Fruit fly (Drosophila melanogaster) whole organism, embryonic: Measurements from ENCODE around the gene Sec15.

Source experiments
- Abd-B ChIP-seq: fragments of 200-800 bp; sonication (Bioruptor generic); optimal IDR thresholded peaks from 2 replicates; lab custom pipeline; 2018; ENCODE audit warnings: missing biosample characterization, mild to moderate bottlenecking, missing genetic modification characterization, moderate library complexity
- Antp ChIP-seq: fragments of 200-800 bp; sonication (Bioruptor generic); optimal IDR thresholded peaks from 3 replicates; lab custom pipeline; 2016; ENCODE audit warnings: missing biosample characterization, missing genetic modification characterization
- Atf6 ChIP-seq: fragments of 200-800 bp; sonication (Bioruptor generic); IDR thresholded peaks from 2 replicates; pipeline ENCODE4 v1.3.6; 2022; ENCODE audit warnings: missing biosample characterization, missing genetic modification characterization
- Awh ChIP-seq: fragments of 200-800 bp; sonication (Bioruptor generic); IDR thresholded peaks from 2 replicates; pipeline ENCODE4, ENCODE4 v1.3.6; 2022; ENCODE audit warnings: missing biosample characterization, missing genetic modification characterization
- BEAF-32 ChIP-seq: fragments of 200-800 bp; sonication (Bioruptor generic); optimal IDR thresholded peaks from 3 replicates; lab custom pipeline; 2017; ENCODE audit warnings: missing biosample characterization, missing genetic modification characterization, mild to moderate bottlenecking, moderate library complexity, missing genetic modification reagents
- Bgb ChIP-seq: fragments of 200-800 bp; sonication (Bioruptor generic); IDR thresholded peaks from 2 replicates; pipeline ENCODE4 v1.3.6; 2022; ENCODE audit warnings: missing biosample characterization, missing genetic modification characterization; ENCODE audit not compliant: partially characterized antibody
- CG12071 ChIP-seq: fragments of 200-800 bp; sonication (Bioruptor generic); optimal IDR thresholded peaks from 3 replicates; lab custom pipeline; 2018; ENCODE audit warnings: missing biosample characterization, mild to moderate bottlenecking, missing genetic modification characterization
- CG12659 ChIP-seq: fragments of 200-800 bp; sonication (Bioruptor generic); optimal IDR thresholded peaks from 3 replicates; lab custom pipeline; 2017; ENCODE audit warnings: mild to moderate bottlenecking, missing biosample characterization, missing genetic modification reagents, missing genetic modification characterization
- CG1603 ChIP-seq: fragments of 200-800 bp; sonication (Bioruptor generic); optimal IDR thresholded peaks from 2 replicates; lab custom pipeline; 2019; ENCODE audit warnings: missing biosample characterization, mild to moderate bottlenecking, missing genetic modification characterization, moderate library complexity
- CG16779 ChIP-seq: fragments of 200-800 bp; sonication (Bioruptor generic); IDR thresholded peaks from 2 replicates; pipeline ENCODE4 v1.3.6; 2022; ENCODE audit warnings: missing biosample characterization, missing genetic modification characterization
- CG16815 ChIP-seq: fragments of 200-800 bp; sonication (Bioruptor generic); optimal IDR thresholded peaks from 3 replicates; lab custom pipeline; 2017; ENCODE audit warnings: missing biosample characterization, mild to moderate bottlenecking, missing genetic modification characterization
- CG17186 ChIP-seq: fragments of 200-800 bp; sonication (Bioruptor generic); optimal IDR thresholded peaks from 3 replicates; lab custom pipeline; 2017; ENCODE audit warnings: missing biosample characterization, missing genetic modification reagents, missing genetic modification characterization
- CG17829 ChIP-seq: fragments of 200-800 bp; optimal IDR thresholded peaks from 2 replicates; lab custom pipeline; 2019; ENCODE audit warnings: missing biosample characterization, mild to moderate bottlenecking, missing genetic modification characterization, moderate library complexity
- CG2116 ChIP-seq: fragments of 200-800 bp; sonication (Bioruptor generic); optimal IDR thresholded peaks from 3 replicates; lab custom pipeline; 2018; ENCODE audit warnings: missing biosample characterization, mild to moderate bottlenecking, missing genetic modification characterization
- CG2712 ChIP-seq: fragments of 200-800 bp; optimal IDR thresholded peaks from 3 replicates; lab custom pipeline; 2019; ENCODE audit warnings: missing biosample characterization, mild to moderate bottlenecking, missing genetic modification characterization, moderate library complexity
- CG31365 ChIP-seq: fragments of 200-800 bp; sonication (Bioruptor generic); optimal IDR thresholded peaks from 2 replicates; lab custom pipeline; 2018; ENCODE audit warnings: missing biosample characterization, mild to moderate bottlenecking, missing genetic modification characterization
- CG3847 ChIP-seq: fragments of 200-800 bp; sonication (Bioruptor generic); IDR thresholded peaks from 2 replicates; pipeline ENCODE4 v1.3.6; 2022; ENCODE audit warnings: missing biosample characterization, missing genetic modification characterization
- CG4424 ChIP-seq: fragments of 200-800 bp; sonication (Bioruptor generic); optimal IDR thresholded peaks from 3 replicates; lab custom pipeline; 2016; ENCODE audit warnings: missing biosample characterization, missing genetic modification characterization
- CG9609 ChIP-seq: fragments of 200-800 bp; sonication (Bioruptor generic); optimal IDR thresholded peaks from 3 replicates; lab custom pipeline; 2016; ENCODE audit warnings: missing biosample characterization, missing genetic modification characterization
- Dad ChIP-seq: fragments of 200-800 bp; sonication (Bioruptor generic); optimal IDR thresholded peaks from 3 replicates; lab custom pipeline; 2016; ENCODE audit warnings: missing biosample characterization, missing genetic modification characterization
- Dek ChIP-seq: fragments of 200-800 bp; sonication (Bioruptor generic); optimal IDR thresholded peaks from 3 replicates; lab custom pipeline; 2019; ENCODE audit warnings: missing biosample characterization, mild to moderate bottlenecking, missing genetic modification characterization, moderate library complexity
- Dip3 ChIP-seq: fragments of 200-800 bp; sonication (Bioruptor generic); optimal IDR thresholded peaks from 3 replicates; lab custom pipeline; 2016; ENCODE audit warnings: missing biosample characterization, missing genetic modification characterization
- E2f1 ChIP-seq: fragments of 200-800 bp; sonication (Bioruptor generic); IDR thresholded peaks from 2 replicates; pipeline ENCODE4 v1.3.6; 2022; ENCODE audit warnings: missing biosample characterization, missing genetic modification characterization
- Elba2 ChIP-seq: fragments of 200-800 bp; sonication (Bioruptor generic); optimal IDR thresholded peaks from 3 replicates; lab custom pipeline; 2016; ENCODE audit warnings: missing biosample characterization, missing genetic modification characterization
- HHEX ChIP-seq: fragments of 200-800 bp; sonication (Bioruptor generic); optimal IDR thresholded peaks from 3 replicates; lab custom pipeline; 2017; ENCODE audit warnings: missing biosample characterization, mild to moderate bottlenecking, missing genetic modification characterization, missing genetic modification reagents
- Hmr ChIP-seq: fragments of 200-800 bp; sonication (Bioruptor generic); optimal IDR thresholded peaks from 3 replicates; lab custom pipeline; 2017; ENCODE audit warnings: mild to moderate bottlenecking, missing biosample characterization, missing genetic modification reagents, missing genetic modification characterization
- Hr39 ChIP-seq: fragments of >200 bp; optimal IDR thresholded peaks from 2 replicates; lab custom pipeline; 2017
- MBD-R2 ChIP-seq: fragments of 200-800 bp; sonication (Bioruptor generic); IDR thresholded peaks from 2 replicates; pipeline ENCODE4 v1.3.6; 2022; ENCODE audit warnings: missing biosample characterization, missing genetic modification characterization
- Nf-YB ChIP-seq: fragments of 200-800 bp; sonication (Bioruptor generic); optimal IDR thresholded peaks from 3 replicates; lab custom pipeline; 2019; ENCODE audit warnings: missing biosample characterization, mild to moderate bottlenecking, missing genetic modification characterization, moderate library complexity
- Poxn ChIP-seq: fragments of 200-800 bp; sonication (Bioruptor generic); IDR thresholded peaks from 2 replicates; pipeline ENCODE4 v1.3.6; 2022; ENCODE audit warnings: missing biosample characterization, missing genetic modification characterization
- Ravus ChIP-seq: fragments of 200-800 bp; sonication (Bioruptor generic); IDR thresholded peaks from 2 replicates; pipeline ENCODE4 v1.3.6; 2022; ENCODE audit warnings: missing biosample characterization, missing genetic modification characterization
- Sin3A ChIP-seq: fragments of >200 bp; optimal IDR thresholded peaks from 2 replicates; lab custom pipeline; 2018
- YL-1 ChIP-seq: fragments of 200-800 bp; sonication (Bioruptor generic); optimal IDR thresholded peaks from 3 replicates; lab custom pipeline; 2017; ENCODE audit warnings: missing biosample characterization, mild to moderate bottlenecking, missing genetic modification characterization
- amos ChIP-seq: fragments of 200-800 bp; sonication (Bioruptor generic); IDR thresholded peaks from 2 replicates; pipeline ENCODE4 v1.3.6; 2022; ENCODE audit warnings: missing biosample characterization, missing genetic modification characterization; ENCODE audit not compliant: partially characterized antibody
- chinmo ChIP-seq: fragments of 200-800 bp; sonication (Bioruptor generic); IDR thresholded peaks from 4 replicates; pipeline ENCODE4 v1.3.6; 2022; ENCODE audit warnings: missing biosample characterization, missing genetic modification characterization; ENCODE audit not compliant: partially characterized antibody
- corto ChIP-seq: fragments of 200-800 bp; sonication (Bioruptor generic); optimal IDR thresholded peaks from 2 replicates; lab custom pipeline; 2016; ENCODE audit warnings: missing biosample characterization, mild to moderate bottlenecking, missing genetic modification characterization, moderate library complexity
- croc ChIP-seq: fragments of 200-800 bp; sonication (Bioruptor generic); conservative IDR thresholded peaks from 3 replicates; pipeline ENCODE4 v1.3.6; 2022; ENCODE audit warnings: missing biosample characterization, missing genetic modification characterization
- cwo ChIP-seq: fragments of 200-800 bp; sonication (Bioruptor generic); optimal IDR thresholded peaks from 3 replicates; lab custom pipeline; 2017; ENCODE audit warnings: missing biosample characterization, missing genetic modification characterization, mild to moderate bottlenecking, moderate library complexity, missing genetic modification reagents
- en ChIP-seq: fragments of 200-800 bp; sonication (Bioruptor generic); optimal IDR thresholded peaks from 2 replicates; lab custom pipeline; 2016; ENCODE audit warnings: missing biosample characterization, missing genetic modification characterization
- fru ChIP-seq: fragments of >200 bp; optimal IDR thresholded peaks from 2 replicates; lab custom pipeline; 2017
- fu2 ChIP-seq: fragments of 200-800 bp; sonication (Bioruptor generic); optimal IDR thresholded peaks from 2 replicates; lab custom pipeline; 2016; ENCODE audit warnings: missing biosample characterization, missing genetic modification characterization
- gem ChIP-seq: fragments of 200-800 bp; sonication (Bioruptor generic); optimal IDR thresholded peaks from 2 replicates; lab custom pipeline; 2019; ENCODE audit warnings: missing biosample characterization, mild to moderate bottlenecking, missing genetic modification characterization, moderate library complexity
- grn ChIP-seq: fragments of 200-800 bp; sonication (Bioruptor generic); optimal IDR thresholded peaks from 3 replicates; lab custom pipeline; 2017; ENCODE audit warnings: missing biosample characterization, missing genetic modification characterization
- hb ChIP-seq: fragments of 200-800 bp; sonication (Bioruptor generic); IDR thresholded peaks from 3 replicates; pipeline ENCODE4 v1.3.6; 2022; ENCODE audit warnings: missing biosample characterization, missing genetic modification characterization; ENCODE audit not compliant: partially characterized antibody
- otp ChIP-seq: fragments of 200-800 bp; sonication (Bioruptor generic); IDR thresholded peaks from 3 replicates; pipeline ENCODE4, ENCODE4 v1.3.6; 2022; ENCODE audit warnings: missing biosample characterization, missing genetic modification characterization
- p53 ChIP-seq: fragments of 200-800 bp; sonication (Bioruptor generic); optimal IDR thresholded peaks from 2 replicates; lab custom pipeline; 2016; ENCODE audit warnings: missing biosample characterization, missing genetic modification characterization
- row ChIP-seq: fragments of 200-800 bp; sonication (Bioruptor generic); IDR thresholded peaks from 3 replicates; pipeline ENCODE4 v1.3.6; 2022; ENCODE audit warnings: missing biosample characterization, missing genetic modification characterization
- sr ChIP-seq: fragments of 200-800 bp; sonication (Bioruptor generic); IDR thresholded peaks from 3 replicates; pipeline ENCODE4 v1.3.6; 2022; ENCODE audit warnings: missing biosample characterization, missing genetic modification characterization
- tgo ChIP-seq: fragments of 200-800 bp; sonication (Bioruptor generic); IDR thresholded peaks from 3 replicates; pipeline ENCODE4 v1.3.6; 2022; ENCODE audit warnings: missing biosample characterization, missing genetic modification characterization
- zen ChIP-seq: fragments of 200-800 bp; sonication (Bioruptor generic); optimal IDR thresholded peaks from 3 replicates; lab custom pipeline; 2018; ENCODE audit warnings: missing biosample characterization, mild to moderate bottlenecking, missing genetic modification characterization, moderate library complexity

Gene Sec15

dm6 chr3R:21073707-21074106, 34.1 kb downstream of the Sec15 start, which contains the start of gene dmrt93B:
TSS of gene dmrt93B (plus strand) at chr3R:21074007.
- TF ChIP-seq Nf-YB (GFP tag; lab: Kevin White, UChicago) (peak; percentile 7), CG31365 (no peak), Hr39 (no peak)

DNA sequence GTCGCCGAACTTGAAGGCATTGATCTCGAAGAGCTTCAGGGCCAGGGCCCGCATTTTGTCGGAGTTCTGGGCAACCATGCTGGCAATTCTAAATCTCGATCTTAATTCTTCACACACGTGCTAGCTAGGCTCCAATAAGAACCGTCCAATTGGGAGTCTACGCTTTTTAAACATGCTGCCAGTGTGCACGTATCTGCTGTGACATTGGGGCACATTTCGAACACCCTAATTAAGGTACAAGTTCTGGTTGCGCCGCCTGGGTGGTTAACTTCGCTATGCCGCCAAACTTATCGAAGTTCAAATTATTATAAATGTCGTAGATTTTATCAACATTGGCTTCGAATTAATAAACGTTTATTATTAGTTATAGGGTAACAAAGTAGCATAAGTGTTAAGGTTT, 34.6 kb downstream of the Sec15 start, which contains the start of gene r-l:
TSS of gene r-l (minus strand) at position 179 of the 400 bp plus-strand sequence.
- no peak for TF ChIP-seq Dad (GFP tag; lab: Kevin White, UChicago)
- TF ChIP-seq tgo (GFP tag; lab: Robert Waterston, UW) = no peak
- TF ChIP-seq corto (GFP tag; lab: Kevin White, UChicago) = no peak
- no peak for TF ChIP-seq gem (tag; lab: Kevin White, UChicago)
- TF ChIP-seq hb (GFP tag; lab: Robert Waterston, UW) = no peak
- TF ChIP-seq en (GFP tag; lab: Kevin White, UChicago) = no peak
- peak; percentile 15 for TF ChIP-seq Dip3
- TF ChIP-seq Dek (tag; lab: Kevin White, UChicago) = peak; percentile 49
- peak; percentile 83 for TF ChIP-seq CG1603
- peak; percentile 39 for TF ChIP-seq CG2712
- peak; percentile 61 for TF ChIP-seq Sin3A (lab: Kevin White, UChicago)
- peak; percentile 59 for TF ChIP-seq YL-1
- peak; percentile 84 for TF ChIP-seq MBD-R2
- no peak for TF ChIP-seq fru (lab: Kevin White, UChicago)
- TF ChIP-seq CG16779 (GFP tag; lab: Robert Waterston, UW) = no peak
- peak; percentile 37 for TF ChIP-seq CG17829
- peak; percentile 55; the same call in 1 of the 2 replicates for TF ChIP-seq amos (GFP tag; lab: Robert Waterston, UW)
- no peak for TF ChIP-seq E2f1 (GFP tag; lab: Robert Waterston, UW)
- TF ChIP-seq CG16815 (GFP tag; lab: Kevin White, UChicago) = no peak
- peak; percentile 46 for TF ChIP-seq Hmr (GFP tag; lab: Kevin White, UChicago)
- no peak for TF ChIP-seq HHEX (GFP tag; lab: Kevin White, UChicago)
- TF ChIP-seq CG12659 = peak; percentile 56
- TF ChIP-seq Poxn (GFP tag; lab: Robert Waterston, UW) = no peak
- no peak for TF ChIP-seq sr (GFP tag; lab: Robert Waterston, UW)
- no peak for TF ChIP-seq Antp (GFP tag; lab: Kevin White, UChicago)
- TF ChIP-seq cwo (GFP tag; lab: Kevin White, UChicago) = peak; percentile 40
- peak; percentile 95 for TF ChIP-seq CG17186 (GFP tag; lab: Kevin White, UChicago)
- peak; percentile 44 for TF ChIP-seq p53
- no peak for TF ChIP-seq Atf6 (GFP tag; lab: Robert Waterston, UW)
- peak; percentile 73 for TF ChIP-seq CG2116 (GFP tag; lab: Kevin White, UChicago)
- TF ChIP-seq row (GFP tag; lab: Robert Waterston, UW) = peak; percentile 31; the same call in 1 of the 3 replicates
- no peak for TF ChIP-seq Awh (GFP tag; lab: Robert Waterston, UW)
- TF ChIP-seq otp (GFP tag; lab: Robert Waterston, UW) = peak; percentile 26; the same call in 1 of the 3 replicates
- TF ChIP-seq croc (GFP tag; lab: Robert Waterston, UW) = no peak
- peak; percentile 54 for TF ChIP-seq BEAF-32 (GFP tag; lab: Kevin White, UChicago)
- TF ChIP-seq Nf-YB (GFP tag; lab: Kevin White, UChicago) = peak; percentile 20
- TF ChIP-seq CG9609 (GFP tag; lab: Kevin White, UChicago) = no peak
- TF ChIP-seq grn (GFP tag; lab: Kevin White, UChicago) = peak; percentile 43
- TF ChIP-seq Bgb (GFP tag; lab: Robert Waterston, UW) = peak; percentile 40; the same call in 1 of the 2 replicates
- peak; percentile 76 for TF ChIP-seq zen (tag; lab: Kevin White, UChicago)
- no peak for TF ChIP-seq fu2 (GFP tag; lab: Kevin White, UChicago)
- TF ChIP-seq CG3847 = peak; percentile 64
- TF ChIP-seq CG4424 (GFP tag; lab: Kevin White, UChicago) = no peak
- 0 out of 4 replicates have a peak, but pooled peaks have one; percentile 65 for TF ChIP-seq chinmo (GFP tag; lab: Robert Waterston, UW)
- no peak for TF ChIP-seq CG12071 (GFP tag; lab: Kevin White, UChicago)
- peak; percentile 39 for TF ChIP-seq Abd-B (GFP tag; lab: Kevin White, UChicago)
- no peak for TF ChIP-seq Ravus (GFP tag; lab: Robert Waterston, UW)
- peak; percentile 98 for TF ChIP-seq Elba2 (GFP tag; lab: Kevin White, UChicago)
